In genomic region chrX:10613568-10613967, dm6 we compare ENCODE assay signal across 3 fruit fly cellular contexts.
TF ChIP-seq lines count a peak whose summit lies in the region.

No protein-coding gene starts in this region.

- TF ChIP-seq CTCF in whole organism, embryonic (GFP tag; optimal IDR thresholded peaks at IDR 0.05; lab: Kevin White, UChicago), result no peak

TF ChIP-seq in whole organism, embryonic, 481 proteins besides CTCF, POLR2A, EP300 and RAD21:
- TF ChIP-seq CG18599 (GFP tag; optimal IDR thresholded peaks at IDR 0.05; lab: Kevin White, UChicago) (peak; percentile 25), abd-A (tag; optimal IDR thresholded peaks at IDR 0.05; lab: Kevin White, UChicago) (peak; percentile 97), crol (GFP tag; IDR thresholded peaks at IDR 0.05; lab: Robert Waterston, UW) (peak; percentile 64), Ets65A (GFP tag; lab: Kevin White, UChicago) (peak; percentile 58), CG11696 (GFP tag; IDR thresholded peaks at IDR 0.05; lab: Robert Waterston, UW) (peak; percentile 49; the same call in 1 of the 2 replicates), emc (GFP tag; optimal IDR thresholded peaks at IDR 0.05; lab: Kevin White, UChicago) (no peak), disco-r (GFP tag; optimal IDR thresholded peaks at IDR 0.05; lab: Kevin White, UChicago) (no peak), CG13894 (tag; optimal IDR thresholded peaks at IDR 0.05; lab: Kevin White, UChicago) (peak; percentile 56), Deaf1 (tag; optimal IDR thresholded peaks at IDR 0.05; lab: Kevin White, UChicago) (peak; percentile 29), Hmr (GFP tag; optimal IDR thresholded peaks at IDR 0.05; lab: Kevin White, UChicago) (peak; percentile 9), CG10543 (GFP tag; optimal IDR thresholded peaks at IDR 0.05; lab: Kevin White, UChicago) (peak; percentile 1), Bgb (GFP tag; IDR thresholded peaks at IDR 0.05; lab: Robert Waterston, UW; ENCODE audit: partially characterized antibody) (0 out of 2 replicates have a peak, but pooled peaks have one; percentile 14), CG6272 (GFP tag; IDR thresholded peaks at IDR 0.05; lab: Robert Waterston, UW) (no peak), croc (GFP tag; conservative IDR thresholded peaks at IDR 0.05; lab: Robert Waterston, UW) (no peak), org-1 (GFP tag; optimal IDR thresholded peaks at IDR 0.05; lab: Kevin White, UChicago) (no peak), CG15514 (GFP tag; optimal IDR thresholded peaks at IDR 0.05; lab: Kevin White, UChicago) (peak; percentile 97), shn (GFP tag; optimal IDR thresholded peaks at IDR 0.05; lab: Kevin White, UChicago) (no peak), CG34422 (GFP tag; IDR thresholded peaks at IDR 0.05; lab: Robert Waterston, UW) (no peak)

TF ChIP-seq in whole organism, prepupa, 60 proteins besides CTCF, POLR2A, EP300 and RAD21:
- TF ChIP-seq CG7368 (GFP tag; optimal IDR thresholded peaks at IDR 0.05; lab: Kevin White, UChicago) (peak; percentile 24), Sox14 (GFP tag; optimal IDR thresholded peaks at IDR 0.05; lab: Kevin White, UChicago) (no peak), topi (GFP tag; optimal IDR thresholded peaks at IDR 0.05; lab: Kevin White, UChicago) (no peak), dsx (GFP tag; optimal IDR thresholded peaks at IDR 0.05; lab: Kevin White, UChicago; ENCODE audit: poor library complexity, severe bottlenecking) (no peak), vri (GFP tag; optimal IDR thresholded peaks at IDR 0.05; lab: Kevin White, UChicago) (no peak), CG15336 (GFP tag; IDR thresholded peaks at IDR 0.05; lab: Robert Waterston, UW) (no peak), CG4318 (GFP tag; optimal IDR thresholded peaks at IDR 0.05; lab: Kevin White, UChicago) (no peak), CG11294 (GFP tag; IDR thresholded peaks at IDR 0.05; lab: Robert Waterston, UW) (no peak), Met (GFP tag; optimal IDR thresholded peaks at IDR 0.05; lab: Kevin White, UChicago) (no peak), CG11902 (GFP tag; optimal IDR thresholded peaks at IDR 0.05; lab: Kevin White, UChicago) (no peak), CG8319 (GFP tag; optimal IDR thresholded peaks at IDR 0.05; lab: Kevin White, UChicago) (no peak), CG10669 (GFP tag; optimal IDR thresholded peaks at IDR 0.05; lab: Kevin White, UChicago) (no peak), Sox102F (GFP tag; optimal IDR thresholded peaks at IDR 0.05; lab: Kevin White, UChicago) (no peak), Hr4 (GFP tag; optimal IDR thresholded peaks at IDR 0.05; lab: Kevin White, UChicago) (no peak), acj6 (GFP tag; optimal IDR thresholded peaks at IDR 0.05; lab: Kevin White, UChicago) (no peak), svp (GFP tag; lab: Kevin White, UChicago) (peak; percentile 1), Sox15 (GFP tag; optimal IDR thresholded peaks at IDR 0.05; lab: Kevin White, UChicago) (no peak)

TF ChIP-seq in whole organism, pupa, 21 proteins besides CTCF, POLR2A, EP300 and RAD21:
- TF ChIP-seq rn (GFP tag; IDR thresholded peaks at IDR 0.05; lab: Robert Waterston, UW), result no peak
- peak; percentile 52 for TF ChIP-seq CG13204 (GFP tag; optimal IDR thresholded peaks at IDR 0.05; lab: Kevin White, UChicago)
